Fruit fly (Drosophila melanogaster) whole organism, prepupa: ENCODE results near the gene CG32189.

Source experiments
- Blimp-1 ChIP-seq: fragments of 200-800 bp; sonication (Bioruptor generic); optimal IDR thresholded peaks from 3 replicates; lab custom pipeline; 2017; ENCODE audit warnings: missing biosample characterization, missing genetic modification characterization, mild to moderate bottlenecking, moderate library complexity, missing genetic modification reagents
- CG10669 ChIP-seq: fragments of 200-800 bp; sonication (Bioruptor generic); optimal IDR thresholded peaks from 3 replicates; lab custom pipeline; 2018; ENCODE audit warnings: missing biosample characterization, mild to moderate bottlenecking, missing genetic modification characterization, moderate library complexity
- CG3032 ChIP-seq: fragments of 200-800 bp; optimal IDR thresholded peaks from 2 replicates; lab custom pipeline; 2019; ENCODE audit warnings: missing biosample characterization, mild to moderate bottlenecking, missing genetic modification characterization, moderate library complexity
- CG31627 ChIP-seq: fragments of 200-800 bp; sonication (Bioruptor generic); optimal IDR thresholded peaks from 3 replicates; lab custom pipeline; 2016; ENCODE audit warnings: missing biosample characterization, missing genetic modification characterization
- CG32006 ChIP-seq: fragments of 200-800 bp; sonication (Bioruptor generic); optimal IDR thresholded peaks from 3 replicates; lab custom pipeline; 2017; ENCODE audit warnings: missing biosample characterization, mild to moderate bottlenecking, missing genetic modification characterization
- CG34406 ChIP-seq: fragments of 200-800 bp; sonication (Bioruptor generic); optimal IDR thresholded peaks from 3 replicates; lab custom pipeline; 2016; ENCODE audit warnings: missing biosample characterization, missing genetic modification characterization
- CG6808 ChIP-seq: fragments of 200-800 bp; sonication (Bioruptor generic); optimal IDR thresholded peaks from 3 replicates; lab custom pipeline; 2017; ENCODE audit warnings: missing biosample characterization, missing genetic modification characterization, mild to moderate bottlenecking, moderate library complexity, missing genetic modification reagents
- CG6854 ChIP-seq: fragments of 200-800 bp; sonication (Bioruptor generic); optimal IDR thresholded peaks from 2 replicates; lab custom pipeline; 2017; ENCODE audit warnings: missing biosample characterization, mild to moderate bottlenecking, missing genetic modification characterization
- CG7368 ChIP-seq: fragments of 200-800 bp; sonication (Bioruptor generic); optimal IDR thresholded peaks from 3 replicates; lab custom pipeline; 2016; ENCODE audit warnings: missing biosample characterization, missing genetic modification characterization
- CG8319 ChIP-seq: fragments of 200-800 bp; sonication (Bioruptor generic); optimal IDR thresholded peaks from 3 replicates; lab custom pipeline; 2016; ENCODE audit warnings: missing biosample characterization, missing genetic modification characterization
- CG9139 ChIP-seq: fragments of 200-800 bp; sonication (Bioruptor generic); optimal IDR thresholded peaks from 3 replicates; lab custom pipeline; 2017; ENCODE audit warnings: missing biosample characterization, mild to moderate bottlenecking, missing genetic modification characterization
- Eip75B ChIP-seq: fragments of 200-800 bp; sonication (Bioruptor generic); optimal IDR thresholded peaks from 3 replicates; lab custom pipeline; 2016; ENCODE audit warnings: missing biosample characterization, missing genetic modification characterization
- Ets21C ChIP-seq: fragments of 200-800 bp; sonication (Bioruptor generic); optimal IDR thresholded peaks from 3 replicates; lab custom pipeline; 2016; ENCODE audit warnings: missing biosample characterization, missing genetic modification characterization
- Ets96B ChIP-seq: fragments of 200-800 bp; optimal IDR thresholded peaks from 2 replicates; lab custom pipeline; 2019; ENCODE audit warnings: missing biosample characterization, mild to moderate bottlenecking, missing genetic modification characterization, moderate library complexity
- Gug ChIP-seq: fragments of 200-800 bp; sonication (Bioruptor generic); IDR thresholded peaks from 2 replicates; pipeline ENCODE4 v1.3.6; 2022; ENCODE audit warnings: missing biosample characterization, missing genetic modification characterization
- Hr39 ChIP-seq: fragments of 200-800 bp; sonication (Bioruptor generic); optimal IDR thresholded peaks from 2 replicates; lab custom pipeline; 2016; ENCODE audit warnings: missing biosample characterization, missing genetic modification characterization
- Lpt ChIP-seq: fragments of 200-800 bp; sonication (Bioruptor generic); optimal IDR thresholded peaks from 3 replicates; lab custom pipeline; 2016; ENCODE audit warnings: missing biosample characterization, missing genetic modification characterization
- OdsH ChIP-seq: fragments of 200-800 bp; sonication (Bioruptor generic); optimal IDR thresholded peaks from 3 replicates; lab custom pipeline; 2016; ENCODE audit warnings: missing biosample characterization, missing genetic modification characterization
- Sox102F ChIP-seq: fragments of 200-800 bp; sonication (Bioruptor generic); optimal IDR thresholded peaks from 2 replicates; lab custom pipeline; 2016; ENCODE audit warnings: missing biosample characterization, mild to moderate bottlenecking, missing genetic modification characterization
- Sox15 ChIP-seq: fragments of 200-800 bp; sonication (Bioruptor generic); optimal IDR thresholded peaks from 3 replicates; lab custom pipeline; 2016; ENCODE audit warnings: missing biosample characterization, missing genetic modification characterization
- acj6 ChIP-seq: fragments of 200-800 bp; sonication (Bioruptor generic); optimal IDR thresholded peaks from 3 replicates; lab custom pipeline; 2016; ENCODE audit warnings: missing biosample characterization, missing genetic modification characterization
- cyc ChIP-seq: fragments of 200-800 bp; sonication (Bioruptor generic); optimal IDR thresholded peaks from 3 replicates; lab custom pipeline; 2016; ENCODE audit warnings: missing biosample characterization, missing genetic modification characterization
- dac ChIP-seq: fragments of 200-800 bp; sonication (Bioruptor generic); optimal IDR thresholded peaks from 2 replicates; lab custom pipeline; 2017; ENCODE audit warnings: missing biosample characterization, mild to moderate bottlenecking, missing genetic modification characterization
- eg ChIP-seq: fragments of 200-800 bp; sonication (Bioruptor generic); IDR thresholded peaks from 3 replicates; pipeline ENCODE4 v1.3.6; 2022; ENCODE audit warnings: missing biosample characterization, missing genetic modification characterization
- esn ChIP-seq: fragments of 200-800 bp; sonication (Bioruptor generic); optimal IDR thresholded peaks from 2 replicates; lab custom pipeline; 2016; ENCODE audit warnings: missing biosample characterization, mild to moderate bottlenecking, missing genetic modification characterization, moderate library complexity
- fkh ChIP-seq: fragments of 200-800 bp; sonication (Bioruptor generic); optimal IDR thresholded peaks from 3 replicates; lab custom pipeline; 2017; ENCODE audit warnings: missing biosample characterization, mild to moderate bottlenecking, missing genetic modification characterization, moderate library complexity
- lz ChIP-seq: fragments of 200-800 bp; sonication (Bioruptor generic); optimal IDR thresholded peaks from 3 replicates; lab custom pipeline; 2016; ENCODE audit warnings: missing biosample characterization, missing genetic modification characterization
- pdm3 ChIP-seq: fragments of 200-800 bp; sonication (Bioruptor generic); optimal IDR thresholded peaks from 3 replicates; lab custom pipeline; 2016; ENCODE audit warnings: missing biosample characterization, missing genetic modification characterization
- salr ChIP-seq, 2 experiments: fragments of 200-800 bp; sonication (Bioruptor generic); optimal IDR thresholded peaks; 3 replicates each; lab custom pipeline; 2016 to 2018; ENCODE audit warnings: missing biosample characterization in 2 of 2, missing genetic modification characterization in 2 of 2, mild to moderate bottlenecking in 1 of 2
- spab ChIP-seq: fragments of 200-800 bp; sonication (Bioruptor generic); optimal IDR thresholded peaks from 2 replicates; lab custom pipeline; 2017; ENCODE audit warnings: missing biosample characterization, mild to moderate bottlenecking, missing genetic modification characterization, missing genetic modification reagents
- ss ChIP-seq, 2 experiments: fragments of 200-800 bp; sonication (Bioruptor generic); optimal IDR thresholded peaks; 2 replicates in 1 of 2; 3 replicates in 1 of 2; lab custom pipeline; 2017 to 2018; ENCODE audit warnings: mild to moderate bottlenecking in 2 of 2, missing biosample characterization in 2 of 2, missing genetic modification characterization in 2 of 2, moderate library complexity in 1 of 2
- svp ChIP-seq: fragments of 200-800 bp; sonication (Bioruptor generic); peaks from one replicate; lab custom pipeline; 2016; ENCODE audit warnings: missing biosample characterization, missing genetic modification characterization
- topi ChIP-seq: fragments of 200-800 bp; sonication (Bioruptor generic); optimal IDR thresholded peaks from 3 replicates; lab custom pipeline; 2016; ENCODE audit warnings: missing biosample characterization, missing genetic modification characterization
- vri ChIP-seq: fragments of 200-800 bp; sonication (Bioruptor generic); optimal IDR thresholded peaks from 3 replicates; lab custom pipeline; 2016; ENCODE audit warnings: missing biosample characterization, mild to moderate bottlenecking, missing genetic modification characterization

CG32189 gene

DNA sequence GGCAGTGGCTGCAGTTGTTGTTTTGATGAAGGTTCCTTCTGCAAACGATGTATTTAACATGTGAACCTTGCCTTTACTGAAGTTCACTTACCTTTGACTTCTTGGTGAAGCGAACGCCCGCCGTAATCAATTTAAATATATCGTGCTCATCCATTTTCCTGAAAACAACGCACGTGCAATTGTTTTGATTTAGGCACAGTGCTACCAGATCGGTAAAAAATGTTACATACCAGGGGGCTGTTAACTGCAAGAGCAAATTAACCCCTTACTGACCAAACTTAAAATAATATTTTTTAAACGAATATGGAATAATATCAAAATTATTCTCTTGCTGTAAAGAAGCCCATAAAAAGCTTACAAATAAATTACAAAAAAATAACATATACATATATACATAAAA lies 30.5 kb downstream of the CG32189 start, which contains the start of gene ais:
Gene ais (minus strand): TSS at position 205 of the 400 bp plus-strand sequence.
- TF ChIP-seq acj6 (GFP tag; lab: Kevin White, UChicago) (peak; percentile 17), Hr39 (peak; percentile 28), OdsH (peak; percentile 42), CG34406 (GFP tag; lab: Kevin White, UChicago) (peak; percentile 9), lz (peak; percentile 23), Ets96B (tag; lab: Kevin White, UChicago) (no peak), CG31627 (GFP tag; lab: Kevin White, UChicago) (peak; percentile 10), CG10669 (no peak), dac (GFP tag; lab: Kevin White, UChicago) (no peak), esn (GFP tag; lab: Kevin White, UChicago) (peak; percentile 41)

dm6 chr3L:17802107-17802506 lies 32.9 kb downstream of the CG32189 start, which contains the start of gene NUCB1:
Gene NUCB1 (minus strand): TSS chr3L:17802279.
- no peak for TF ChIP-seq CG10669
- peak; percentile 23 for TF ChIP-seq CG7368 (GFP tag; lab: Kevin White, UChicago)
- TF ChIP-seq svp (GFP tag; lab: Kevin White, UChicago) = no peak
- peak; percentile 14 for TF ChIP-seq lz
- TF ChIP-seq Eip75B = no peak
- no peak for TF ChIP-seq Ets96B (tag; lab: Kevin White, UChicago)
- no peak for TF ChIP-seq Lpt (GFP tag; lab: Kevin White, UChicago)
- TF ChIP-seq fkh = peak; percentile 82
- TF ChIP-seq Hr39 = peak; percentile 15
- peak; percentile 13 for TF ChIP-seq CG31627 (GFP tag; lab: Kevin White, UChicago)
- peak; percentile 34; the same call in 2 of the 3 replicates for TF ChIP-seq eg (GFP tag; lab: Robert Waterston, UW)
- TF ChIP-seq cyc (GFP tag; lab: Kevin White, UChicago) = peak; percentile 30

- no peak for TF ChIP-seq Lpt (GFP tag; lab: Kevin White, UChicago)
- TF ChIP-seq CG6854 (GFP tag; lab: Kevin White, UChicago) = no peak
- TF ChIP-seq CG31627 (GFP tag; lab: Kevin White, UChicago) = no peak
- TF ChIP-seq Gug (GFP tag; lab: Robert Waterston, UW) = no peak
- no peak for TF ChIP-seq salr (GFP tag; optimal IDR thresholded peaks at IDR 0.05; lab: Kevin White, UChicago)
- no peak for TF ChIP-seq Sox102F (GFP tag; lab: Kevin White, UChicago)
- no peak for TF ChIP-seq Blimp-1 (GFP tag; lab: Kevin White, UChicago)
- no peak for TF ChIP-seq pdm3 (GFP tag; lab: Kevin White, UChicago)
- TF ChIP-seq CG8319 (GFP tag; lab: Kevin White, UChicago) = no peak
Observed at dm6 chr3L:17797494-17797893, 37.5 kb downstream of the CG32189 start, which contains the start of gene CG42816. Gene CG42816 (minus strand): TSS chr3L:17797594.

- TF ChIP-seq Ets96B (tag; lab: Kevin White, UChicago) = no peak
- no peak for TF ChIP-seq Sox102F (GFP tag; lab: Kevin White, UChicago)
- TF ChIP-seq CG3032 (tag; lab: Kevin White, UChicago) = no peak
- no peak for TF ChIP-seq Sox15 (GFP tag; lab: Kevin White, UChicago)
- peak; percentile 72 for TF ChIP-seq fkh
Observed at dm6 chr3L:17791495-17791894, 43.5 kb downstream of the CG32189 start.

DNA sequence AAGACGTTTGTCGTGTGGAACGTTAAGA lies 43.7 kb downstream of the CG32189 start, which contains the start of gene CG42815:
Gene CG42815 (minus strand): TSS at position 20 of the 28 bp plus-strand sequence.
- TF ChIP-seq Sox102F (GFP tag; lab: Kevin White, UChicago) (no peak), CG31627 (GFP tag; lab: Kevin White, UChicago) (no peak), vri (GFP tag; lab: Kevin White, UChicago) (no peak), CG9139 (GFP tag; lab: Kevin White, UChicago) (no peak), ss (GFP tag; optimal IDR thresholded peaks at IDR 0.05; lab: Kevin White, UChicago) (no peak), acj6 (GFP tag; lab: Kevin White, UChicago) (no peak), CG10669 (no peak), CG32006 (GFP tag; lab: Kevin White, UChicago) (no peak), spab (no peak), topi (GFP tag; lab: Kevin White, UChicago) (no peak), CG7368 (GFP tag; lab: Kevin White, UChicago) (no peak), Ets21C (GFP tag; lab: Kevin White, UChicago) (no peak), Lpt (GFP tag; lab: Kevin White, UChicago) (no peak), CG6808 (GFP tag; lab: Kevin White, UChicago) (no peak), CG8319 (GFP tag; lab: Kevin White, UChicago) (no peak)
- TF ChIP-seq, all 60 proteins: peak for 0
